Fruit fly (Drosophila melanogaster): ENCODE data around the gene CG6144.

The CG6144 gene

dm6 chr2L:10468388-10468787 lies 20.1 kb upstream of the CG6144 start (continued):
- TF ChIP-seq CG15514 (GFP tag; optimal IDR thresholded peaks at IDR 0.05) (peak; percentile 60), CG2712 (tag; optimal IDR thresholded peaks at IDR 0.05) (peak; percentile 70), GATAe (GFP tag; conservative IDR thresholded peaks at IDR 0.05) (no peak), CG8388 (GFP tag; optimal IDR thresholded peaks at IDR 0.05) (peak; percentile 25), fd96Cb (tag; optimal IDR thresholded peaks at IDR 0.05) (peak; percentile 48), jigr1 (GFP tag; IDR thresholded peaks at IDR 0.05) (no peak), CG8478 (optimal IDR thresholded peaks at IDR 0.05) (no peak), bcd (GFP tag; optimal IDR thresholded peaks at IDR 0.05) (peak; percentile 48), CG15269 (tag; optimal IDR thresholded peaks at IDR 0.05) (peak; percentile 72), HLH4C (GFP tag; IDR thresholded peaks at IDR 0.05; ENCODE audit: partially characterized antibody) (no peak), sna (GFP tag; IDR thresholded peaks at IDR 0.05; ENCODE audit: partially characterized antibody) (no peak), bab2 (GFP tag; optimal IDR thresholded peaks at IDR 0.05) (peak; percentile 26), CG18764 (GFP tag; optimal IDR thresholded peaks at IDR 0.05) (no peak), jumu (GFP tag; optimal IDR thresholded peaks at IDR 0.05) (no peak), Oaz (GFP tag; IDR thresholded peaks at IDR 0.05) (no peak), CG7556 (GFP tag; optimal IDR thresholded peaks at IDR 0.05) (peak; percentile 15), CG8765 (GFP tag; IDR thresholded peaks at IDR 0.05) (no peak), corto (GFP tag; optimal IDR thresholded peaks at IDR 0.05) (no peak), Doc3 (GFP tag; IDR thresholded peaks at IDR 0.05; ENCODE audit: partially characterized antibody) (no peak), Sry-δ (GFP tag; optimal IDR thresholded peaks at IDR 0.05) (no peak), yki (optimal IDR thresholded peaks at IDR 0.05) (no peak), CG9437 (GFP tag; optimal IDR thresholded peaks at IDR 0.05) (no peak), CG3163 (GFP tag; optimal IDR thresholded peaks at IDR 0.05) (no peak), rib (GFP tag; IDR thresholded peaks at IDR 0.05) (no peak), eve (GFP tag; optimal IDR thresholded peaks at IDR 0.05) (no peak), pzg (GFP tag; optimal IDR thresholded peaks at IDR 0.05) (no peak), hbn (GFP tag; IDR thresholded peaks at IDR 0.05; ENCODE audit: partially characterized antibody) (no peak), ac (GFP tag; optimal IDR thresholded peaks at IDR 0.05) (no peak), CG18011 (GFP tag; optimal IDR thresholded peaks at IDR 0.05) (no peak), so (GFP tag; IDR thresholded peaks at IDR 0.05) (peak; percentile 51; the same call in 1 of the 3 replicates), nerfin-2 (GFP tag; IDR thresholded peaks at IDR 0.05; ENCODE audit: partially characterized antibody) (no peak), slp2 (GFP tag; optimal IDR thresholded peaks at IDR 0.05) (no peak), Taf1 (GFP tag; IDR thresholded peaks at IDR 0.05) (peak; percentile 61), chinmo (GFP tag; IDR thresholded peaks at IDR 0.05; ENCODE audit: partially characterized antibody) (no peak), CG13894 (tag; optimal IDR thresholded peaks at IDR 0.05) (no peak), exex (tag; optimal IDR thresholded peaks at IDR 0.05) (peak; percentile 4), Abd-B (GFP tag; optimal IDR thresholded peaks at IDR 0.05) (peak; percentile 35), CG17802 (tag; optimal IDR thresholded peaks at IDR 0.05) (peak; percentile 38), CG4730 (GFP tag; IDR thresholded peaks at IDR 0.05) (peak; percentile 38; the same call in 1 of the 2 replicates), Bgb (GFP tag; IDR thresholded peaks at IDR 0.05; ENCODE audit: partially characterized antibody) (no peak), CG32767 (GFP tag; IDR thresholded peaks at IDR 0.05) (no peak), Mrtf (GFP tag; IDR thresholded peaks at IDR 0.05) (peak; percentile 70), CG4282 (GFP tag; optimal IDR thresholded peaks at IDR 0.05) (no peak), Tbp (GFP tag; optimal IDR thresholded peaks at IDR 0.05) (no peak), CG9215 (GFP tag; IDR thresholded peaks at IDR 0.05) (no peak; the same call in 1 of the 2 replicates), CG3838 (GFP tag; optimal IDR thresholded peaks at IDR 0.05) (no peak), grn (GFP tag; optimal IDR thresholded peaks at IDR 0.05) (no peak), Awh (GFP tag; IDR thresholded peaks at IDR 0.05) (peak; percentile 58), HLH3B (GFP tag; IDR thresholded peaks at IDR 0.05) (peak; percentile 75), ems (GFP tag; optimal IDR thresholded peaks at IDR 0.05) (peak; percentile 36), Ssrp (tag; optimal IDR thresholded peaks at IDR 0.05) (peak; percentile 17), sob (GFP tag; IDR thresholded peaks at IDR 0.05) (peak; percentile 57; the same call in 1 of the 2 replicates)

Measured in whole organism, embryonic.